Worm (Caenorhabditis elegans) whole organism, mixed stage, embryonic: ENCODE data around the gene vps-53.
A peak's percentile ranks its signal among the peaks of the same experiment; 100 is the strongest.

Experiments
- M03D4.4 ChIP-seq: sonication (generic microtip); optimal IDR thresholded peaks from 2 replicates; lab custom pipeline; 2017; ENCODE audit warnings: mild to moderate bottlenecking, missing genetic modification characterization, missing compliant biosample characterization
- blmp-1 ChIP-seq: fragments of 150-350 bp; optimal IDR thresholded peaks from 2 replicates; lab custom pipeline; 2014; ENCODE audit warnings: missing biosample characterization, missing genetic modification characterization
- ceh-39 ChIP-seq: fragments of 150-350 bp; optimal IDR thresholded peaks from 2 replicates; lab custom pipeline; 2014; ENCODE audit warnings: missing biosample characterization, missing genetic modification characterization
- ceh-43 ChIP-seq: fragments of 200-800 bp; sonication (Bioruptor generic); optimal IDR thresholded peaks from 2 replicates; lab custom pipeline; 2018; ENCODE audit warnings: mild to moderate bottlenecking, missing genetic modification characterization, moderate library complexity, missing compliant biosample characterization
- ceh-83 ChIP-seq: fragments of 200-800 bp; sonication (Bioruptor generic); optimal IDR thresholded peaks from 2 replicates; lab custom pipeline; 2018; ENCODE audit warnings: mild to moderate bottlenecking, missing genetic modification characterization, missing compliant biosample characterization
- ces-1 ChIP-seq: fragments of 150-350 bp; optimal IDR thresholded peaks from 2 replicates; lab custom pipeline; 2014; ENCODE audit warnings: missing biosample characterization, missing genetic modification reagents, missing genetic modification characterization
- cnd-1 ChIP-seq: fragments of 200-800 bp; sonication (Bioruptor generic); optimal IDR thresholded peaks from 2 replicates; lab custom pipeline; 2018; ENCODE audit warnings: mild to moderate bottlenecking, missing genetic modification characterization, missing compliant biosample characterization
- elt-1 ChIP-seq: sonication (generic microtip); optimal IDR thresholded peaks from 2 replicates; lab custom pipeline; 2017; ENCODE audit warnings: missing genetic modification characterization, mild to moderate bottlenecking, missing compliant biosample characterization, antibody characterized with exemption, moderate library complexity, borderline replicate concordance; ENCODE audit not compliant: insufficient read depth
- ham-2 ChIP-seq: fragments of 200-800 bp; sonication (Bioruptor generic); optimal IDR thresholded peaks from 2 replicates; lab custom pipeline; 2018; ENCODE audit warnings: mild to moderate bottlenecking, missing genetic modification characterization, missing compliant biosample characterization
- hlh-1 ChIP-seq: fragments of 150-350 bp; optimal IDR thresholded peaks from 2 replicates; lab custom pipeline; 2014; ENCODE audit warnings: missing biosample characterization, missing genetic modification reagents, missing genetic modification characterization
- lsy-2 ChIP-seq: fragments of 150-350 bp; optimal IDR thresholded peaks from 2 replicates; lab custom pipeline; 2014; ENCODE audit warnings: missing biosample characterization, missing genetic modification characterization
- mep-1 ChIP-seq: fragments of 150-350 bp; optimal IDR thresholded peaks from 2 replicates; lab custom pipeline; 2017; ENCODE audit warnings: missing biosample characterization, missing genetic modification reagents, missing genetic modification characterization, inconsistent platforms
- nhr-12 ChIP-seq: fragments of 150-350 bp; optimal IDR thresholded peaks from 2 replicates; lab custom pipeline; 2014; ENCODE audit warnings: missing biosample characterization, missing genetic modification characterization
- nhr-2 ChIP-seq: fragments of 150-350 bp; optimal IDR thresholded peaks from 2 replicates; lab custom pipeline; 2014; ENCODE audit warnings: missing biosample characterization, missing genetic modification characterization
- nhr-237 ChIP-seq: fragments of 150-350 bp; optimal IDR thresholded peaks from 2 replicates; lab custom pipeline; 2014; ENCODE audit warnings: missing biosample characterization, missing genetic modification characterization
- nhr-76 ChIP-seq: sonication (generic microtip); optimal IDR thresholded peaks from 2 replicates; lab custom pipeline; 2017; ENCODE audit warnings: missing biosample characterization, missing genetic modification characterization
- pha-4 ChIP-seq: fragments of 150-350 bp; optimal IDR thresholded peaks from 2 replicates; lab custom pipeline; 2018; ENCODE audit warnings: missing biosample characterization, missing genetic modification reagents, missing genetic modification characterization
- sem-2 ChIP-seq: fragments of 200-800 bp; sonication (Bioruptor generic); optimal IDR thresholded peaks from 2 replicates; lab custom pipeline; 2018; ENCODE audit warnings: mild to moderate bottlenecking, missing genetic modification characterization, missing compliant biosample characterization
- snpc-4 ChIP-seq: fragments of 150-350 bp; optimal IDR thresholded peaks from 2 replicates; lab custom pipeline; 2014; ENCODE audit warnings: missing biosample characterization, missing genetic modification characterization
- sptf-1 ChIP-seq: sonication (generic microtip); optimal IDR thresholded peaks from 2 replicates; lab custom pipeline; 2017; ENCODE audit warnings: mild to moderate bottlenecking, missing genetic modification characterization, moderate library complexity, missing compliant biosample characterization
- unc-120 ChIP-seq: sonication (generic microtip); optimal IDR thresholded peaks from 2 replicates; lab custom pipeline; 2017; ENCODE audit warnings: missing genetic modification characterization, missing compliant biosample characterization; ENCODE audit not compliant: poor library complexity, severe bottlenecking
- unc-39 ChIP-seq: fragments of 150-350 bp; optimal IDR thresholded peaks from 2 replicates; lab custom pipeline; 2014; ENCODE audit warnings: missing biosample characterization, missing genetic modification characterization
- unc-62 ChIP-seq: fragments of 150-350 bp; optimal IDR thresholded peaks from 2 replicates; lab custom pipeline; 2014; ENCODE audit warnings: missing biosample characterization, missing genetic modification reagents, missing genetic modification characterization
- zip-8 ChIP-seq: fragments of 150-350 bp; optimal IDR thresholded peaks from 2 replicates; lab custom pipeline; 2014; ENCODE audit warnings: missing biosample characterization, missing genetic modification characterization
- ztf-11 ChIP-seq: fragments of 150-350 bp; optimal IDR thresholded peaks from 2 replicates; lab custom pipeline; 2014; ENCODE audit warnings: missing biosample characterization, missing genetic modification characterization

The vps-53 gene

ce11 chrIII:9720191-9720590 lies 37.1 kb downstream of the vps-53 start, which contains the start of gene ncx-7:
TSS of gene ncx-7 (minus strand) at chrIII:9720291.
- TF ChIP-seq nhr-237 (tag; lab: Kevin White, UChicago) (no peak), unc-39 (tag; lab: Kevin White, UChicago) (no peak)

- no peak for TF ChIP-seq mep-1 (tag; lab: Kevin White, UChicago)
- TF ChIP-seq zip-8 = no peak
- TF ChIP-seq ceh-43 (GFP tag; lab: Kevin White, UChicago) = no peak
- no peak for TF ChIP-seq sptf-1 (tag; lab: Kevin White, UChicago)
- no peak for TF ChIP-seq ceh-39
- no peak for TF ChIP-seq nhr-2 (tag; lab: Kevin White, UChicago)
- TF ChIP-seq ham-2 (GFP tag; lab: Kevin White, UChicago) = no peak
- no peak for TF ChIP-seq snpc-4 (tag; lab: Kevin White, UChicago)
- TF ChIP-seq hlh-1 (tag; lab: Kevin White, UChicago) = no peak
These were observed 40.1 kb downstream of the vps-53 start for ce11 chrIII:9717243-9717642.

ce11 chrIII:9714731-9715130 lies 42.6 kb downstream of the vps-53 start:
- TF ChIP-seq lsy-2 (tag; lab: Kevin White, UChicago) = no peak
- TF ChIP-seq elt-1 (tag; lab: Kevin White, UChicago) = no peak
- TF ChIP-seq pha-4 = no peak
- TF ChIP-seq snpc-4 (tag; lab: Kevin White, UChicago) = no peak
- TF ChIP-seq ztf-11 = no peak
- no peak for TF ChIP-seq nhr-76 (tag; lab: Kevin White, UChicago)
- no peak for TF ChIP-seq ces-1 (GFP tag; lab: Kevin White, UChicago)

- TF ChIP-seq snpc-4 (tag; lab: Kevin White, UChicago) = no peak
- TF ChIP-seq hlh-1 (tag; lab: Kevin White, UChicago) = no peak
- TF ChIP-seq nhr-12 = no peak
- TF ChIP-seq unc-120 (tag; lab: Kevin White, UChicago) = no peak
- no peak for TF ChIP-seq ces-1 (GFP tag; lab: Kevin White, UChicago)
These were observed 43.5 kb downstream of the vps-53 start, which contains the start of gene ncx-6 for ce11 chrIII:9713862-9714261. TSS of gene ncx-6 (minus strand) at chrIII:9713949.

- peak; percentile 81 for TF ChIP-seq zip-8
- TF ChIP-seq nhr-76 (tag; lab: Kevin White, UChicago) = no peak
These were observed 44.1 kb downstream of the vps-53 start for ce11 chrIII:9713182-9713581.

ce11 chrIII:9711163-9711562 lies 46.2 kb downstream of the vps-53 start:
- TF ChIP-seq unc-62 (GFP tag; lab: Kevin White, UChicago) (no peak), nhr-237 (tag; lab: Kevin White, UChicago) (no peak), sem-2 (GFP tag; lab: Kevin White, UChicago) (no peak), pha-4 (no peak), M03D4.4 (tag; lab: Kevin White, UChicago) (no peak)

- TF ChIP-seq unc-62 (GFP tag; lab: Kevin White, UChicago) = no peak
- peak; percentile 56 for TF ChIP-seq ham-2 (GFP tag; lab: Kevin White, UChicago)
- TF ChIP-seq nhr-2 (tag; lab: Kevin White, UChicago) = peak; percentile 61
- peak; percentile 40 for TF ChIP-seq zip-8
- TF ChIP-seq unc-120 (tag; lab: Kevin White, UChicago) = peak; percentile 32
These were observed 52.0 kb downstream of the vps-53 start for ce11 chrIII:9705157-9705905.

ce11 chrIII:9704606-9704938 lies 52.7 kb downstream of the vps-53 start:
- TF ChIP-seq M03D4.4 (tag; lab: Kevin White, UChicago) = no peak
- TF ChIP-seq hlh-1 (tag; lab: Kevin White, UChicago) = no peak
- TF ChIP-seq blmp-1 = no peak
- TF ChIP-seq nhr-2 (tag; lab: Kevin White, UChicago) = no peak
- TF ChIP-seq unc-120 (tag; lab: Kevin White, UChicago) = no peak
- no peak for TF ChIP-seq unc-62 (GFP tag; lab: Kevin White, UChicago)
- no peak for TF ChIP-seq nhr-76 (tag; lab: Kevin White, UChicago)
- no peak for TF ChIP-seq ceh-39
- TF ChIP-seq cnd-1 (tag; lab: Kevin White, UChicago) = no peak
- TF ChIP-seq ceh-83 (GFP tag; lab: Kevin White, UChicago) = no peak
- no peak for TF ChIP-seq ham-2 (GFP tag; lab: Kevin White, UChicago)
- TF ChIP-seq, all 35 proteins: peak for 0
